Worm (Caenorhabditis elegans): Measurements from ENCODE around the gene srw-82.

ce11 chrV:18420797-18421196 is 10.8 kb upstream of the srw-82 start, which contains the start of gene srj-26:
- TF ChIP-seq F22D6.2 (tag; optimal IDR thresholded peaks at IDR 0.05), result no peak
- TF ChIP-seq unc-62 (GFP tag; optimal IDR thresholded peaks at IDR 0.05), result no peak
- no peak for TF ChIP-seq F55B11.4 (tag; optimal IDR thresholded peaks at IDR 0.05; ENCODE audit: borderline replicate concordance, insufficient read depth)
- TF ChIP-seq madf-6 (GFP tag; IDR thresholded peaks at IDR 0.05), result no peak
- TF ChIP-seq gei-17 (GFP tag; optimal IDR thresholded peaks at IDR 0.05), result no peak
